Worm (Caenorhabditis elegans) whole organism, young adult: ENCODE measurements around the gene F37C12.14.
A peak's percentile ranks its signal among the peaks of the same experiment; 100 is the strongest.

Source experiments
- C17E4.6 ChIP-seq: fragments of 200-800 bp; sonication (Bioruptor generic); IDR thresholded peaks from 2 replicates; pipeline ENCODE4 v1.3.6; 2022; ENCODE audit warnings: missing genetic modification reagents, missing genetic modification characterization, missing compliant biosample characterization
- F23B12.7 ChIP-seq: sonication (generic microtip); optimal IDR thresholded peaks from 2 replicates; lab custom pipeline; 2017; ENCODE audit warnings: missing genetic modification characterization, mild to moderate bottlenecking, missing compliant biosample characterization, antibody characterized with exemption, moderate library complexity; ENCODE audit not compliant: insufficient read depth
- F39B2.1 ChIP-seq: fragments of 200-800 bp; sonication (Bioruptor generic); IDR thresholded peaks from 2 replicates; pipeline ENCODE4 v1.3.6; 2022; ENCODE audit warnings: missing genetic modification reagents, missing genetic modification characterization, missing compliant biosample characterization
- F49E8.2 ChIP-seq: sonication (generic microtip); optimal IDR thresholded peaks from 3 replicates; lab custom pipeline; 2017; ENCODE audit warnings: missing genetic modification characterization, mild to moderate bottlenecking, missing compliant biosample characterization, antibody characterized with exemption, moderate library complexity; ENCODE audit not compliant: insufficient read depth
- F55B11.4 ChIP-seq: sonication (generic microtip); optimal IDR thresholded peaks from 2 replicates; lab custom pipeline; 2016; ENCODE audit warnings: missing compliant biosample characterization, missing genetic modification characterization, borderline replicate concordance; ENCODE audit not compliant: insufficient read depth
- F57C9.4 ChIP-seq: sonication (generic microtip); optimal IDR thresholded peaks from 2 replicates; lab custom pipeline; 2017; ENCODE audit warnings: mild to moderate bottlenecking, missing genetic modification characterization, missing compliant biosample characterization
- K11D2.4 ChIP-seq: fragments of 200-800 bp; sonication (Bioruptor generic); IDR thresholded peaks from 2 replicates; pipeline ENCODE4 v1.3.6; 2022; ENCODE audit warnings: missing genetic modification reagents, missing genetic modification characterization, missing compliant biosample characterization
- K12H6.12 ChIP-seq: fragments of 200-800 bp; sonication (Bioruptor generic); optimal IDR thresholded peaks from 2 replicates; lab custom pipeline; 2018; ENCODE audit warnings: mild to moderate bottlenecking, missing genetic modification characterization, missing compliant biosample characterization
- T07F8.4 ChIP-seq: sonication (generic microtip); optimal IDR thresholded peaks from 2 replicates; lab custom pipeline; 2016; ENCODE audit warnings: mild to moderate bottlenecking, missing genetic modification characterization, moderate library complexity, missing compliant biosample characterization
- Y67H2A.10 ChIP-seq: fragments of 200-800 bp; sonication (Bioruptor generic); conservative IDR thresholded peaks from 2 replicates; pipeline ENCODE4 v1.3.6; 2022; ENCODE audit warnings: missing genetic modification reagents, missing genetic modification characterization, missing compliant biosample characterization
- Y79H2A.3 ChIP-seq: fragments of 200-800 bp; sonication (Bioruptor generic); conservative IDR thresholded peaks from 2 replicates; pipeline ENCODE4 v1.3.6; 2022; ENCODE audit warnings: missing genetic modification reagents, missing genetic modification characterization, missing compliant biosample characterization
- Y95B8A.8 ChIP-seq: fragments of 200-800 bp; sonication (Bioruptor generic); IDR thresholded peaks from 2 replicates; pipeline ENCODE4 v1.3.6; 2022; ENCODE audit warnings: missing genetic modification reagents, missing genetic modification characterization, missing compliant biosample characterization
- akir-1 ChIP-seq: fragments of 200-800 bp; sonication (Bioruptor generic); optimal IDR thresholded peaks from 2 replicates; lab custom pipeline; 2018; ENCODE audit warnings: mild to moderate bottlenecking, missing genetic modification characterization, moderate library complexity, missing compliant biosample characterization
- ceh-100 ChIP-seq: fragments of 200-800 bp; sonication (Bioruptor generic); IDR thresholded peaks from 2 replicates; pipeline ENCODE4 v1.3.6; 2022; ENCODE audit warnings: missing genetic modification reagents, missing genetic modification characterization, missing compliant biosample characterization
- ceh-79 ChIP-seq: sonication (generic microtip); optimal IDR thresholded peaks from 2 replicates; lab custom pipeline; 2017; ENCODE audit warnings: mild to moderate bottlenecking, missing genetic modification characterization, missing compliant biosample characterization
- dpff-1 ChIP-seq: sonication (generic microtip); optimal IDR thresholded peaks from 2 replicates; lab custom pipeline; 2017; ENCODE audit warnings: mild to moderate bottlenecking, missing genetic modification characterization, missing compliant biosample characterization
- efl-1 ChIP-seq: fragments of 150-350 bp; optimal IDR thresholded peaks from 2 replicates; lab custom pipeline; 2014; ENCODE audit warnings: missing biosample characterization, missing genetic modification reagents, missing genetic modification characterization
- egl-18 ChIP-seq: fragments of 200-800 bp; sonication (Bioruptor generic); IDR thresholded peaks from 2 replicates; pipeline ENCODE4 v1.3.6; 2022; ENCODE audit warnings: missing genetic modification reagents, missing genetic modification characterization, missing compliant biosample characterization
- gei-17 ChIP-seq: fragments of 200-800 bp; sonication (Bioruptor generic); optimal IDR thresholded peaks from 2 replicates; lab custom pipeline; 2018; ENCODE audit warnings: mild to moderate bottlenecking, missing genetic modification characterization, missing compliant biosample characterization
- hmg-1.2 ChIP-seq: fragments of 200-800 bp; sonication (Bioruptor generic); IDR thresholded peaks from 2 replicates; pipeline ENCODE4 v1.3.6; 2022; ENCODE audit warnings: missing genetic modification reagents, missing genetic modification characterization, missing compliant biosample characterization
- let-607 ChIP-seq, 2 experiments: fragments of 200-800 bp in 1 of 2; sonication (Bioruptor generic) in 1 of 2; sonication (generic microtip) in 1 of 2; optimal IDR thresholded peaks; 2 replicates each; lab custom pipeline; 2016 to 2018; ENCODE audit warnings: mild to moderate bottlenecking in 2 of 2, missing compliant biosample characterization in 2 of 2, missing genetic modification characterization in 2 of 2, moderate library complexity in 2 of 2, missing genotype in 1 of 2
- lin-35 ChIP-seq, 3 experiments: fragments of 150-350 bp in 2 of 3; sonication (generic microtip) in 1 of 3; optimal IDR thresholded peaks; 2 replicates each; lab custom pipeline; 2014 to 2018; ENCODE audit warnings: missing biosample characterization in 3 of 3, missing genetic modification characterization in 3 of 3, missing genetic modification reagents in 3 of 3
- lsy-27 ChIP-seq: sonication (generic microtip); optimal IDR thresholded peaks from 2 replicates; lab custom pipeline; 2017; ENCODE audit warnings: missing genetic modification characterization, mild to moderate bottlenecking, missing compliant biosample characterization, antibody characterized with exemption, missing genotype, borderline replicate concordance; ENCODE audit not compliant: insufficient read depth
- madf-8 ChIP-seq: fragments of 200-800 bp; sonication (Bioruptor generic); conservative IDR thresholded peaks from 2 replicates; pipeline ENCODE4 v1.3.6; 2022; ENCODE audit warnings: missing genetic modification reagents, missing genetic modification characterization, missing compliant biosample characterization
- mel-28 ChIP-seq: sonication (generic microtip); optimal IDR thresholded peaks from 2 replicates; lab custom pipeline; 2016; ENCODE audit warnings: borderline replicate concordance, mild to moderate bottlenecking, missing genetic modification characterization, missing compliant biosample characterization
- nfya-1 ChIP-seq: sonication (generic microtip); optimal IDR thresholded peaks from 2 replicates; lab custom pipeline; 2017; ENCODE audit warnings: antibody characterized with exemption, missing compliant biosample characterization, missing genetic modification characterization, borderline replicate concordance; ENCODE audit not compliant: insufficient read depth
- nfyb-1 ChIP-seq: fragments of 200-800 bp; sonication (Bioruptor generic); IDR thresholded peaks from 2 replicates; pipeline ENCODE4 v1.3.6; 2022; ENCODE audit warnings: missing genetic modification reagents, missing genetic modification characterization, missing compliant biosample characterization
- nhr-179 ChIP-seq: sonication (generic microtip); optimal IDR thresholded peaks from 2 replicates; lab custom pipeline; 2016; ENCODE audit warnings: mild to moderate bottlenecking, missing genetic modification characterization, missing compliant biosample characterization
- nhr-27 ChIP-seq: fragments of 200-800 bp; sonication (Bioruptor generic); optimal IDR thresholded peaks from 2 replicates; lab custom pipeline; 2018; ENCODE audit warnings: mild to moderate bottlenecking, missing genetic modification characterization, moderate library complexity, missing compliant biosample characterization
- pha-4 ChIP-seq: fragments of 150-350 bp; sonication (generic microtip); optimal IDR thresholded peaks from 2 replicates; lab custom pipeline; 2014; ENCODE audit warnings: missing biosample characterization, missing genetic modification reagents, missing genetic modification characterization
- rcor-1 ChIP-seq: fragments of 200-800 bp; sonication (Bioruptor generic); IDR thresholded peaks from 2 replicates; pipeline ENCODE4 v1.3.6; 2022; ENCODE audit warnings: missing genetic modification reagents, missing genetic modification characterization, missing compliant biosample characterization
- sea-2 ChIP-seq: fragments of 200-800 bp; sonication (Bioruptor generic); IDR thresholded peaks from 2 replicates; pipeline ENCODE4 v1.3.6; 2022; ENCODE audit warnings: missing genetic modification characterization, missing compliant biosample characterization
- snpc-1.1 ChIP-seq: sonication (generic microtip); optimal IDR thresholded peaks from 2 replicates; lab custom pipeline; 2017; ENCODE audit warnings: missing genetic modification characterization, mild to moderate bottlenecking, missing compliant biosample characterization, antibody characterized with exemption, moderate library complexity, missing genotype, missing genetic modification reagents; ENCODE audit not compliant: insufficient read depth
- snpc-1.3 ChIP-seq: sonication (generic microtip); optimal IDR thresholded peaks from 2 replicates; lab custom pipeline; 2017; ENCODE audit warnings: missing genetic modification characterization, mild to moderate bottlenecking, missing compliant biosample characterization, antibody characterized with exemption, moderate library complexity, missing genotype, missing genetic modification reagents; ENCODE audit not compliant: insufficient read depth
- snpc-3.4 ChIP-seq: sonication (generic microtip); optimal IDR thresholded peaks from 2 replicates; lab custom pipeline; 2017; ENCODE audit warnings: missing genetic modification characterization, mild to moderate bottlenecking, missing compliant biosample characterization, antibody characterized with exemption, moderate library complexity, missing genotype, missing genetic modification reagents
- snpc-4 ChIP-seq, 5 experiments: fragments of 150-350 bp in 1 of 5; sonication (generic microtip) in 4 of 5; optimal IDR thresholded peaks; 2 replicates each; lab custom pipeline; 2014 to 2018; ENCODE audit warnings: missing genetic modification characterization in 5 of 5, missing biosample characterization in 3 of 5, antibody characterized with exemption in 2 of 5, mild to moderate bottlenecking in 2 of 5, missing compliant biosample characterization in 2 of 5, missing genotype in 2 of 5, moderate library complexity in 2 of 5, missing genetic modification reagents in 1 of 5
- tbp1 ChIP-seq: fragments of 200-800 bp; sonication (Bioruptor generic); optimal IDR thresholded peaks from 2 replicates; lab custom pipeline; 2018; ENCODE audit warnings: mild to moderate bottlenecking, missing genetic modification characterization, missing compliant biosample characterization
- unc-130 ChIP-seq: sonication (generic microtip); optimal IDR thresholded peaks from 2 replicates; lab custom pipeline; 2016; ENCODE audit warnings: missing genetic modification reagents, missing genetic modification characterization, missing compliant biosample characterization
- unc-62 ChIP-seq: fragments of 150-350 bp; optimal IDR thresholded peaks from 2 replicates; lab custom pipeline; 2014; ENCODE audit warnings: missing biosample characterization, missing genetic modification reagents, missing genetic modification characterization
- zfh-2 ChIP-seq: fragments of 200-800 bp; sonication (Bioruptor generic); conservative IDR thresholded peaks from 2 replicates; pipeline ENCODE4 v1.3.6; 2022; ENCODE audit warnings: missing genetic modification reagents, missing genetic modification characterization, missing compliant biosample characterization
- ztf-18 ChIP-seq: sonication (generic microtip); optimal IDR thresholded peaks from 2 replicates; lab custom pipeline; 2016; ENCODE audit warnings: missing genotype, mild to moderate bottlenecking, missing genetic modification characterization, missing compliant biosample characterization
- ztf-25 ChIP-seq: fragments of 200-800 bp; sonication (Bioruptor generic); IDR thresholded peaks from 2 replicates; pipeline ENCODE4 v1.3.6; 2022; ENCODE audit warnings: missing genetic modification reagents, missing genetic modification characterization, missing compliant biosample characterization
- ztf-26 ChIP-seq: sonication (generic microtip); optimal IDR thresholded peaks from 2 replicates; lab custom pipeline; 2017; ENCODE audit warnings: missing genetic modification characterization, missing compliant biosample characterization
- ztf-28 ChIP-seq: fragments of 200-800 bp; sonication (Bioruptor generic); IDR thresholded peaks from 2 replicates; pipeline ENCODE4 v1.3.6; 2022; ENCODE audit warnings: missing genetic modification reagents, missing genetic modification characterization, missing compliant biosample characterization
- ztf-3 ChIP-seq: fragments of 200-800 bp; sonication (Bioruptor generic); optimal IDR thresholded peaks from 2 replicates; lab custom pipeline; 2018; ENCODE audit warnings: mild to moderate bottlenecking, missing genetic modification characterization, missing compliant biosample characterization

Gene F37C12.14

ce11 chrIII:7142172-7142601, 43.2 kb downstream of the F37C12.14 start (continued):
- no peak for TF ChIP-seq akir-1 (GFP tag; lab: Kevin White, UChicago)
- peak; percentile 87 for TF ChIP-seq F49E8.2 (tag; lab: Kevin White, UChicago)
- peak; percentile 98 for TF ChIP-seq snpc-1.1 (tag; lab: Kevin White, UChicago)
- no peak for TF ChIP-seq zfh-2
- TF ChIP-seq ztf-18 = peak; percentile 4
- TF ChIP-seq Y79H2A.3 (GFP tag; lab: Robert Waterston, UW) = no peak
- peak; percentile 30 for TF ChIP-seq dpff-1 (tag; lab: Kevin White, UChicago)
- no peak for TF ChIP-seq nhr-179 (tag; lab: Kevin White, UChicago)
- TF ChIP-seq snpc-4 (GFP tag; optimal IDR thresholded peaks at IDR 0.05; lab: Kevin White, UChicago) = peak; percentile 96
- peak; percentile 96 to 98 (median 97) for TF ChIP-seq snpc-4 (tag; optimal IDR thresholded peaks at IDR 0.05; lab: Kevin White, UChicago)
- TF ChIP-seq nfyb-1 (GFP tag; lab: Robert Waterston, UW) = peak; percentile 83
- TF ChIP-seq pha-4 (tag; lab: Kevin White, UChicago) = no peak
- peak; percentile 78 for TF ChIP-seq tbp1 (GFP tag; lab: Kevin White, UChicago)
- no peak for TF ChIP-seq unc-130
- no peak for TF ChIP-seq F23B12.7 (tag; lab: Kevin White, UChicago)
- peak; percentile 58; the same call in 1 of the 2 replicates for TF ChIP-seq rcor-1
- no peak for TF ChIP-seq ceh-100
- peak; percentile 94 for TF ChIP-seq hmg-1.2 (GFP tag; lab: Robert Waterston, UW)
- TF ChIP-seq unc-62 = no peak
- TF ChIP-seq K11D2.4 = no peak
- TF ChIP-seq Y67H2A.10 (GFP tag; lab: Robert Waterston, UW) = no peak
- no peak for TF ChIP-seq mel-28 (tag; lab: Kevin White, UChicago)
- TF ChIP-seq ztf-25 = no peak
- TF ChIP-seq F57C9.4 (tag; lab: Kevin White, UChicago) = no peak
- TF ChIP-seq ceh-79 = no peak
- TF ChIP-seq gei-17 (GFP tag; lab: Kevin White, UChicago) = no peak
- no peak for TF ChIP-seq nfya-1 (tag; lab: Kevin White, UChicago)
- peak; percentile 89 for TF ChIP-seq snpc-1.3 (tag; lab: Kevin White, UChicago)
- peak; percentile 60 for TF ChIP-seq C17E4.6 (GFP tag; lab: Robert Waterston, UW)
- TF ChIP-seq sea-2 (GFP tag; lab: Robert Waterston, UW) = no peak
- peak; percentile 95 for TF ChIP-seq snpc-3.4 (tag; lab: Kevin White, UChicago)
- no peak for TF ChIP-seq egl-18 (GFP tag; lab: Robert Waterston, UW)
- no peak for TF ChIP-seq F55B11.4
- no peak for TF ChIP-seq T07F8.4 (tag; lab: Kevin White, UChicago)
- no peak for TF ChIP-seq ztf-28 (GFP tag; lab: Robert Waterston, UW)

DNA sequence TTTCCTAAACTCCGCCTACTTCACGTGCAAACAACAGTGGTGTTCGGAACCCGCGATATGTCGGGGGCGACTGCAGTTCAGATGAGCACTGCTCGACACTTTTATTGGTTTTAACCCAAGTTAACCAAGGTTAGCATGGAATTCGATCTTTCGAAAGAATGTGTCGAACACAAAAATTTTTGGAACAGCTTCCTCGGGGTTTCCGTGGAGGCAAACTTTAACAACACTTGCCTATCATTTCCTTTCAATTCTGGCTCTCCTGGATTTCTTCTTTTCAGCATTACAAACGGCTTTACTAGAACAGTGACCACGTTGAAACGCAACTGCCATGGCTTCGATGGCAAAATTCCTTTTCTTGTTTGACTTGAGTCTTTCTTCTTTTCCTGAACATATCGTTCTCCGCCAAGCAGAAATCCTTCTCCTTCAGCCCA, 44.1 kb downstream of the F37C12.14 start:
- TF ChIP-seq ztf-26 (tag; lab: Kevin White, UChicago) (peak; percentile 1), ztf-3 (GFP tag; lab: Kevin White, UChicago) (no peak), ceh-79 (peak; percentile 41), let-607 (tag; optimal IDR thresholded peaks at IDR 0.05; lab: Kevin White, UChicago) (peak in 1 of 2 experiments; percentile 30), snpc-3.4 (tag; lab: Kevin White, UChicago) (peak; percentile 99), lsy-27 (tag; lab: Kevin White, UChicago) (peak; percentile 21), unc-62 (no peak), rcor-1 (peak; percentile 86), F39B2.1 (GFP tag; lab: Robert Waterston, UW) (no peak), nhr-27 (tag; lab: Kevin White, UChicago) (no peak), Y95B8A.8 (GFP tag; lab: Robert Waterston, UW) (0 out of 2 replicates have a peak, but pooled peaks have one; percentile 49), K12H6.12 (tag; lab: Kevin White, UChicago) (no peak), sea-2 (GFP tag; lab: Robert Waterston, UW) (no peak), unc-130 (peak; percentile 37), madf-8 (GFP tag; lab: Robert Waterston, UW) (0 out of 2 replicates have a peak, but pooled peaks have one; percentile 16), efl-1 (GFP tag; lab: Kevin White, UChicago) (no peak), snpc-1.3 (tag; lab: Kevin White, UChicago) (peak; percentile 95), mel-28 (tag; lab: Kevin White, UChicago) (no peak), lin-35 (GFP tag; optimal IDR thresholded peaks at IDR 0.05; lab: Kevin White, UChicago) (peak in 1 of 3 experiments; percentile 27)
